Fruit fly (Drosophila melanogaster) whole organism, pupa: Measurements from ENCODE around the gene CG31121.

Experiments
- CG12605 ChIP-seq: fragments of 200-800 bp; sonication (Bioruptor generic); IDR thresholded peaks from 2 replicates; pipeline ENCODE4 v1.3.6; 2022; ENCODE audit warnings: missing biosample characterization, missing genetic modification characterization
- CG34367 ChIP-seq: fragments of 200-800 bp; sonication (Bioruptor generic); optimal IDR thresholded peaks from 2 replicates; lab custom pipeline; 2018; ENCODE audit warnings: missing biosample characterization, mild to moderate bottlenecking, missing genetic modification characterization
- CG8159 ChIP-seq: fragments of 200-800 bp; sonication (Bioruptor generic); optimal IDR thresholded peaks from 3 replicates; lab custom pipeline; 2018; ENCODE audit warnings: missing biosample characterization, mild to moderate bottlenecking, missing genetic modification characterization, moderate library complexity
- D1 ChIP-seq: fragments of 200-800 bp; sonication (Bioruptor generic); optimal IDR thresholded peaks from 2 replicates; lab custom pipeline; 2018; ENCODE audit warnings: missing biosample characterization, mild to moderate bottlenecking, missing genetic modification characterization, moderate library complexity
- Snoo ChIP-seq: fragments of 200-800 bp; sonication (Bioruptor generic); optimal IDR thresholded peaks from 3 replicates; lab custom pipeline; 2017; ENCODE audit warnings: missing biosample characterization, mild to moderate bottlenecking, missing genetic modification characterization, inconsistent platforms
- fd96Ca ChIP-seq: fragments of 200-800 bp; sonication (Bioruptor generic); IDR thresholded peaks from 3 replicates; pipeline ENCODE4 v1.3.6; 2022; ENCODE audit warnings: missing biosample characterization, missing genetic modification characterization
- rn ChIP-seq: fragments of 200-800 bp; sonication (Bioruptor generic); IDR thresholded peaks from 2 replicates; pipeline ENCODE4 v1.3.6; 2022; ENCODE audit warnings: missing biosample characterization, missing genetic modification characterization

- TF ChIP-seq Snoo (peak; percentile 82), CG12605 (GFP tag; lab: Robert Waterston, UW) (peak; percentile 56), rn (peak; percentile 64; the same call in 1 of the 2 replicates), fd96Ca (0 out of 3 replicates have a peak, but pooled peaks have one; percentile 12), D1 (tag; lab: Kevin White, UChicago) (peak; percentile 98), CG8159 (tag; lab: Kevin White, UChicago) (peak; percentile 96), CG34367 (tag; lab: Kevin White, UChicago) (peak; percentile 83)
Observed at dm6 chr3R:24893320-24893955, 967 bp downstream of the CG31121 start.
